Fruit fly (Drosophila melanogaster) whole organism, embryonic: ENCODE results near the gene Gr36c.
A peak's percentile ranks its signal among the peaks of the same experiment; 100 is the strongest.

ENCODE experiments used
- ATbp ChIP-seq: fragments of 200-800 bp; sonication (Bioruptor generic); optimal IDR thresholded peaks from 2 replicates; lab custom pipeline; 2017; ENCODE audit warnings: missing biosample characterization, mild to moderate bottlenecking, missing genetic modification characterization, missing genetic modification reagents
- Ada2b ChIP-seq: fragments of 200-800 bp; sonication (Bioruptor generic); IDR thresholded peaks from 2 replicates; pipeline ENCODE4 v1.3.6; 2022; ENCODE audit warnings: missing biosample characterization, missing genetic modification characterization
- CG10209 ChIP-seq: fragments of 200-800 bp; sonication (Bioruptor generic); optimal IDR thresholded peaks from 3 replicates; lab custom pipeline; 2017; ENCODE audit warnings: missing biosample characterization, mild to moderate bottlenecking, missing genetic modification characterization, missing genetic modification reagents
- CG1024 ChIP-seq: fragments of 200-800 bp; sonication (Bioruptor generic); IDR thresholded peaks from 2 replicates; pipeline ENCODE4 v1.3.6; 2022; ENCODE audit warnings: missing biosample characterization, missing genetic modification characterization
- CG12071 ChIP-seq: fragments of 200-800 bp; sonication (Bioruptor generic); optimal IDR thresholded peaks from 3 replicates; lab custom pipeline; 2018; ENCODE audit warnings: missing biosample characterization, mild to moderate bottlenecking, missing genetic modification characterization
- CG13296 ChIP-seq: fragments of 200-800 bp; sonication (Bioruptor generic); optimal IDR thresholded peaks from 3 replicates; lab custom pipeline; 2018; ENCODE audit warnings: missing biosample characterization, mild to moderate bottlenecking, missing genetic modification characterization
- CG15269 ChIP-seq: fragments of 200-800 bp; sonication (Bioruptor generic); optimal IDR thresholded peaks from 2 replicates; lab custom pipeline; 2018; ENCODE audit warnings: missing biosample characterization, mild to moderate bottlenecking, missing genetic modification characterization, moderate library complexity
- CG17328 ChIP-seq: fragments of 200-800 bp; sonication (Bioruptor generic); IDR thresholded peaks from 2 replicates; pipeline ENCODE4 v1.3.6; 2022; ENCODE audit warnings: missing biosample characterization, missing genetic modification characterization
- CG17359 ChIP-seq: fragments of 200-800 bp; sonication (Bioruptor generic); optimal IDR thresholded peaks from 3 replicates; lab custom pipeline; 2018; ENCODE audit warnings: missing biosample characterization, mild to moderate bottlenecking, missing genetic modification characterization, moderate library complexity
- CG17829 ChIP-seq: fragments of 200-800 bp; optimal IDR thresholded peaks from 2 replicates; lab custom pipeline; 2019; ENCODE audit warnings: missing biosample characterization, mild to moderate bottlenecking, missing genetic modification characterization, moderate library complexity
- CG18599 ChIP-seq: fragments of 200-800 bp; sonication (Bioruptor generic); optimal IDR thresholded peaks from 3 replicates; lab custom pipeline; 2017; ENCODE audit warnings: missing biosample characterization, missing genetic modification characterization, mild to moderate bottlenecking, moderate library complexity, missing genetic modification reagents
- CG32532 ChIP-seq: fragments of 200-800 bp; sonication (Bioruptor generic); IDR thresholded peaks from 2 replicates; pipeline ENCODE4 v1.3.6; 2022; ENCODE audit warnings: missing biosample characterization, missing genetic modification characterization
- CG4328 ChIP-seq: fragments of 200-800 bp; sonication (Bioruptor generic); optimal IDR thresholded peaks from 3 replicates; lab custom pipeline; 2017; ENCODE audit warnings: missing biosample characterization, missing genetic modification reagents, missing genetic modification characterization
- CG4424 ChIP-seq: fragments of 200-800 bp; sonication (Bioruptor generic); optimal IDR thresholded peaks from 3 replicates; lab custom pipeline; 2016; ENCODE audit warnings: missing biosample characterization, missing genetic modification characterization
- CG4820 ChIP-seq: fragments of 200-800 bp; sonication (Bioruptor generic); optimal IDR thresholded peaks from 3 replicates; lab custom pipeline; 2016; ENCODE audit warnings: missing biosample characterization, missing genetic modification characterization
- CG6854 ChIP-seq: fragments of 200-800 bp; sonication (Bioruptor generic); optimal IDR thresholded peaks from 3 replicates; lab custom pipeline; 2017; ENCODE audit warnings: missing biosample characterization, mild to moderate bottlenecking, missing genetic modification characterization
- CG7556 ChIP-seq: fragments of 200-800 bp; sonication (Bioruptor generic); optimal IDR thresholded peaks from 2 replicates; lab custom pipeline; 2017; ENCODE audit warnings: missing biosample characterization, mild to moderate bottlenecking, missing genetic modification characterization
- CG9817 ChIP-seq: fragments of 200-800 bp; sonication (Bioruptor generic); optimal IDR thresholded peaks from 2 replicates; lab custom pipeline; 2018; ENCODE audit warnings: missing biosample characterization, mild to moderate bottlenecking, missing genetic modification characterization, moderate library complexity
- CoRest ChIP-seq: fragments of 200-800 bp; sonication (Bioruptor generic); optimal IDR thresholded peaks from 3 replicates; lab custom pipeline; 2018; ENCODE audit warnings: missing biosample characterization, mild to moderate bottlenecking, missing genetic modification characterization, moderate library complexity
- CrebB ChIP-seq: fragments of 200-800 bp; sonication (Bioruptor generic); optimal IDR thresholded peaks from 3 replicates; lab custom pipeline; 2018; ENCODE audit warnings: missing biosample characterization, mild to moderate bottlenecking, missing genetic modification characterization
- Dad ChIP-seq: fragments of 200-800 bp; sonication (Bioruptor generic); optimal IDR thresholded peaks from 3 replicates; lab custom pipeline; 2016; ENCODE audit warnings: missing biosample characterization, missing genetic modification characterization
- Ets65A ChIP-seq: fragments of 200-800 bp; sonication (Bioruptor generic); peaks from one replicate; lab custom pipeline; 2016; ENCODE audit warnings: missing biosample characterization, missing genetic modification characterization
- Ets97D ChIP-seq: fragments of 200-800 bp; sonication (Bioruptor generic); optimal IDR thresholded peaks from 3 replicates; lab custom pipeline; 2016; ENCODE audit warnings: missing biosample characterization, missing genetic modification characterization
- Fer1 ChIP-seq: fragments of 200-800 bp; sonication (Bioruptor generic); optimal IDR thresholded peaks from 2 replicates; lab custom pipeline; 2017; ENCODE audit warnings: missing biosample characterization, mild to moderate bottlenecking, missing genetic modification characterization
- Gug ChIP-seq: fragments of 200-800 bp; sonication (Bioruptor generic); IDR thresholded peaks from 4 replicates; pipeline ENCODE4 v1.3.6; 2022; ENCODE audit warnings: missing biosample characterization, missing genetic modification characterization
- HLH3B ChIP-seq: fragments of 200-800 bp; sonication (Bioruptor generic); IDR thresholded peaks from 2 replicates; pipeline ENCODE4 v1.3.6; 2022; ENCODE audit warnings: missing biosample characterization, missing genetic modification characterization
- HLH54F ChIP-seq: fragments of 200-800 bp; sonication (Bioruptor generic); optimal IDR thresholded peaks from 3 replicates; lab custom pipeline; 2016; ENCODE audit warnings: missing biosample characterization, missing genetic modification characterization
- Hmr ChIP-seq: fragments of 200-800 bp; sonication (Bioruptor generic); optimal IDR thresholded peaks from 3 replicates; lab custom pipeline; 2017; ENCODE audit warnings: mild to moderate bottlenecking, missing biosample characterization, missing genetic modification reagents, missing genetic modification characterization
- Hsf ChIP-seq: fragments of 200-800 bp; sonication (Bioruptor generic); optimal IDR thresholded peaks from 3 replicates; lab custom pipeline; 2016; ENCODE audit warnings: missing biosample characterization, missing genetic modification characterization
- Med ChIP-seq: fragments of 200-800 bp; sonication (Bioruptor generic); peaks from one replicate; lab custom pipeline; 2016; ENCODE audit warnings: missing biosample characterization, missing genetic modification characterization, mild to moderate bottlenecking, inconsistent platforms, moderate library complexity
- NfI ChIP-seq: fragments of 200-800 bp; sonication (Bioruptor generic); optimal IDR thresholded peaks from 3 replicates; lab custom pipeline; 2018; ENCODE audit warnings: missing biosample characterization, mild to moderate bottlenecking, missing genetic modification characterization, moderate library complexity
- PHDP ChIP-seq: fragments of 200-800 bp; sonication (Bioruptor generic); optimal IDR thresholded peaks from 3 replicates; lab custom pipeline; 2018; ENCODE audit warnings: missing biosample characterization, mild to moderate bottlenecking, missing genetic modification characterization, moderate library complexity
- Rfx ChIP-seq: fragments of 200-800 bp; sonication (Bioruptor generic); IDR thresholded peaks from 2 replicates; pipeline ENCODE4 v1.3.6; 2022; ENCODE audit warnings: missing biosample characterization, missing genetic modification characterization
- Sox100B ChIP-seq: fragments of 200-800 bp; sonication (Bioruptor generic); optimal IDR thresholded peaks from 3 replicates; lab custom pipeline; 2018; ENCODE audit warnings: missing biosample characterization, mild to moderate bottlenecking, missing genetic modification characterization
- Spps ChIP-seq: fragments of 200-800 bp; sonication (Bioruptor generic); optimal IDR thresholded peaks from 2 replicates; lab custom pipeline; 2018; ENCODE audit warnings: missing biosample characterization, mild to moderate bottlenecking, missing genetic modification characterization
- Ssrp ChIP-seq: fragments of 200-800 bp; sonication (Bioruptor generic); optimal IDR thresholded peaks from 2 replicates; lab custom pipeline; 2018; ENCODE audit warnings: missing biosample characterization, mild to moderate bottlenecking, missing genetic modification characterization, moderate library complexity
- ash1 ChIP-seq: fragments of 200-800 bp; sonication (Bioruptor generic); optimal IDR thresholded peaks from 2 replicates; lab custom pipeline; 2018; ENCODE audit warnings: missing biosample characterization, mild to moderate bottlenecking, missing genetic modification characterization
- bcd ChIP-seq: fragments of 200-800 bp; sonication (Bioruptor generic); optimal IDR thresholded peaks from 2 replicates; lab custom pipeline; 2017; ENCODE audit warnings: missing biosample characterization, mild to moderate bottlenecking, missing genetic modification characterization
- dati ChIP-seq: fragments of 200-800 bp; sonication (Bioruptor generic); IDR thresholded peaks from 2 replicates; pipeline ENCODE4 v1.3.6; 2022; ENCODE audit warnings: missing biosample characterization, missing genetic modification characterization
- dpn ChIP-seq, 2 experiments: fragments of 200-800 bp; sonication (Bioruptor generic); optimal IDR thresholded peaks; 3 replicates each; lab custom pipeline; 2016; ENCODE audit warnings: missing biosample characterization in 2 of 2, missing genetic modification characterization in 2 of 2
- gcm ChIP-seq: fragments of 200-800 bp; sonication (Bioruptor generic); optimal IDR thresholded peaks from 2 replicates; lab custom pipeline; 2019; ENCODE audit warnings: missing biosample characterization, mild to moderate bottlenecking, missing genetic modification characterization, moderate library complexity
- gem ChIP-seq: fragments of 200-800 bp; sonication (Bioruptor generic); optimal IDR thresholded peaks from 2 replicates; lab custom pipeline; 2019; ENCODE audit warnings: missing biosample characterization, mild to moderate bottlenecking, missing genetic modification characterization, moderate library complexity
- insv ChIP-seq, 2 experiments: fragments of 200-800 bp; sonication (Bioruptor generic); optimal IDR thresholded peaks; 3 replicates each; lab custom pipeline; 2016 to 2018; ENCODE audit warnings: missing biosample characterization in 2 of 2, missing genetic modification characterization in 2 of 2
- lab ChIP-seq: fragments of 200-800 bp; sonication (Bioruptor generic); optimal IDR thresholded peaks from 3 replicates; lab custom pipeline; 2017; ENCODE audit warnings: missing biosample characterization, missing genetic modification characterization, mild to moderate bottlenecking, moderate library complexity, missing genetic modification reagents
- row ChIP-seq: fragments of 200-800 bp; sonication (Bioruptor generic); IDR thresholded peaks from 3 replicates; pipeline ENCODE4 v1.3.6; 2022; ENCODE audit warnings: missing biosample characterization, missing genetic modification characterization
- sens ChIP-seq: fragments of 200-800 bp; sonication (Bioruptor generic); peaks from one replicate; lab custom pipeline; 2016; ENCODE audit warnings: missing biosample characterization, missing genetic modification characterization
- sna ChIP-seq: fragments of 200-800 bp; sonication (Bioruptor generic); IDR thresholded peaks from 2 replicates; pipeline ENCODE4 v1.3.6; 2022; ENCODE audit warnings: missing biosample characterization, missing genetic modification characterization; ENCODE audit not compliant: partially characterized antibody
- toy ChIP-seq: fragments of 200-800 bp; sonication (Bioruptor generic); IDR thresholded peaks from 2 replicates; pipeline ENCODE4 v1.3.6; 2022; ENCODE audit warnings: missing biosample characterization, missing genetic modification characterization
- trem ChIP-seq: fragments of 200-800 bp; optimal IDR thresholded peaks from 3 replicates; lab custom pipeline; 2019; ENCODE audit warnings: missing biosample characterization, mild to moderate bottlenecking, missing genetic modification characterization, moderate library complexity
- trh ChIP-seq: fragments of 200-800 bp; sonication (Bioruptor generic); optimal IDR thresholded peaks from 2 replicates; lab custom pipeline; 2016; ENCODE audit warnings: missing biosample characterization, missing genetic modification characterization
- wek ChIP-seq: fragments of 200-800 bp; sonication (Bioruptor generic); optimal IDR thresholded peaks from 3 replicates; lab custom pipeline; 2018; ENCODE audit warnings: missing biosample characterization, mild to moderate bottlenecking, missing genetic modification characterization, moderate library complexity

Gene Gr36c

DNA sequence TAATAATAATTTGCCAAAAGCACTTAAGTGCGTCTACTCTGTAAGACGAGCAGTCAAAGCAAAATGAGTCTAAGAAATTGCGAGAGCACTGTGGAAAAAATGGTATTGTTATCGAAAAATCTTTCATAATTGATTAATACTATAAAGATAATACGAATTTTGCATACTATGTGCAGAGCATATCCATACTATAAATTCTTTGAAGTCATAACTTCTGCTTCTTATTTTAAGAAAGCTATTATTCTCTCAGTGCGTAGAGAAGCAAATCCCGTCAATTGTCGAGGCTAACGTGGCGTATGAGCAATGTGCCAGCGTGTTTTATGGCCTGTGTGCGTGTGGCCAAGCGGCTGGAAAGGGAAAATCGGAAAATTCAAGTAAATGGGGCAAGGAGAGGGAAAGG is 20.5 kb upstream of the Gr36c start:
- TF ChIP-seq CG1024 (GFP tag; lab: Robert Waterston, UW) (no peak), ATbp (GFP tag; lab: Kevin White, UChicago) (no peak), CG10209 (GFP tag; lab: Kevin White, UChicago) (no peak), Ets65A (GFP tag; lab: Kevin White, UChicago) (peak; percentile 69), Spps (tag; lab: Kevin White, UChicago) (no peak), trem (tag; lab: Kevin White, UChicago) (no peak), Sox100B (GFP tag; lab: Kevin White, UChicago) (no peak), Rfx (GFP tag; lab: Robert Waterston, UW) (0 out of 2 replicates have a peak, but pooled peaks have one; percentile 11), CG12071 (GFP tag; lab: Kevin White, UChicago) (no peak), CG15269 (tag; lab: Kevin White, UChicago) (peak; percentile 53), Fer1 (peak; percentile 55), CrebB (tag; lab: Kevin White, UChicago) (no peak), CG13296 (GFP tag; lab: Kevin White, UChicago) (peak; percentile 33), Ada2b (GFP tag; lab: Robert Waterston, UW) (no peak), Dad (GFP tag; lab: Kevin White, UChicago) (no peak), Gug (GFP tag; lab: Robert Waterston, UW) (0 out of 4 replicates have a peak, but pooled peaks have one; percentile 7), lab (GFP tag; lab: Kevin White, UChicago) (peak; percentile 68), HLH3B (GFP tag; lab: Robert Waterston, UW) (peak; percentile 49; the same call in 1 of the 2 replicates), CG6854 (GFP tag; lab: Kevin White, UChicago) (no peak), CG17328 (GFP tag; lab: Robert Waterston, UW) (no peak), CG7556 (GFP tag; lab: Kevin White, UChicago) (peak; percentile 41), HLH54F (GFP tag; lab: Kevin White, UChicago) (no peak), gem (tag; lab: Kevin White, UChicago) (peak; percentile 46), toy (GFP tag; lab: Robert Waterston, UW) (no peak), CG4424 (GFP tag; lab: Kevin White, UChicago) (no peak), Ssrp (tag; lab: Kevin White, UChicago) (no peak), CG4328 (GFP tag; lab: Kevin White, UChicago) (no peak), CG18599 (GFP tag; lab: Kevin White, UChicago) (peak; percentile 72), bcd (GFP tag; lab: Kevin White, UChicago) (peak; percentile 8), gcm (GFP tag; lab: Kevin White, UChicago) (no peak), dpn (GFP tag; optimal IDR thresholded peaks at IDR 0.05; lab: Kevin White, UChicago) (peak in 1 of 2 experiments; percentile 3), row (GFP tag; lab: Robert Waterston, UW) (peak; percentile 56), Hmr (GFP tag; lab: Kevin White, UChicago) (peak; percentile 43), wek (GFP tag; lab: Kevin White, UChicago) (no peak), CoRest (tag; lab: Kevin White, UChicago) (peak; percentile 4), Ets97D (GFP tag; lab: Kevin White, UChicago) (no peak), trh (GFP tag; lab: Kevin White, UChicago) (no peak), sens (peak; percentile 37), Hsf (GFP tag; lab: Kevin White, UChicago) (no peak), CG17359 (tag; lab: Kevin White, UChicago) (peak; percentile 36), dati (GFP tag; lab: Robert Waterston, UW) (no peak), sna (no peak), insv (GFP tag; optimal IDR thresholded peaks at IDR 0.05; lab: Kevin White, UChicago) (no peak), Med (GFP tag; lab: Kevin White, UChicago) (no peak), CG4820 (GFP tag; lab: Kevin White, UChicago) (no peak), CG9817 (tag; lab: Kevin White, UChicago) (peak; percentile 20), ash1 (no peak), PHDP (tag; lab: Kevin White, UChicago) (peak; percentile 6), CG32532 (GFP tag; lab: Robert Waterston, UW) (peak; percentile 48; the same call in 1 of the 2 replicates), NfI (GFP tag; lab: Kevin White, UChicago) (no peak), CG17829 (no peak)
